Worm (Caenorhabditis elegans) whole organism, L3 larva: ENCODE data around the gene C02B4.3.
"Not testable (repeated sequence)": the region's sequence is repeated elsewhere in the genome, so short reads cannot be mapped to it uniquely, and the experiment has no call there.

ENCODE experiments used
- R02D3.7 ChIP-seq: fragments of 150-350 bp; optimal IDR thresholded peaks from 2 replicates; lab custom pipeline; 2014; ENCODE audit warnings: missing biosample characterization, missing genetic modification characterization
- ZK546.5 ChIP-seq: sonication (generic microtip); optimal IDR thresholded peaks from 2 replicates; lab custom pipeline; 2017; ENCODE audit warnings: missing biosample characterization, missing genetic modification characterization
- ceh-28 ChIP-seq: fragments of 150-350 bp; optimal IDR thresholded peaks from 2 replicates; lab custom pipeline; 2014; ENCODE audit warnings: missing biosample characterization, missing genetic modification reagents, missing genetic modification characterization
- ceh-82 ChIP-seq: fragments of 150-350 bp; optimal IDR thresholded peaks from 2 replicates; lab custom pipeline; 2014; ENCODE audit warnings: missing biosample characterization, missing genetic modification characterization
- daf-12 ChIP-seq: fragments of 150-350 bp; optimal IDR thresholded peaks from 2 replicates; lab custom pipeline; 2014; ENCODE audit warnings: missing biosample characterization, missing genetic modification reagents, missing genetic modification characterization
- egl-27 ChIP-seq: sonication (generic microtip); optimal IDR thresholded peaks from 4 replicates; lab custom pipeline; 2017; ENCODE audit warnings: missing biosample characterization, missing genetic modification reagents, missing genetic modification characterization
- egl-5 ChIP-seq: fragments of 150-350 bp; optimal IDR thresholded peaks from 2 replicates; lab custom pipeline; 2017; ENCODE audit warnings: missing biosample characterization, missing genetic modification reagents, missing genetic modification characterization, inconsistent platforms
- elt-2 ChIP-seq: sonication (generic microtip); optimal IDR thresholded peaks from 2 replicates; lab custom pipeline; 2016; ENCODE audit warnings: missing genetic modification reagents, mild to moderate bottlenecking, missing genetic modification characterization, missing compliant biosample characterization
- elt-3 ChIP-seq, 3 experiments: fragments of 150-350 bp in 1 of 3; sonication (generic microtip) in 2 of 3; optimal IDR thresholded peaks; 2 replicates in 2 of 3; 4 replicates in 1 of 3; lab custom pipeline; 2014 to 2017; ENCODE audit warnings: missing biosample characterization in 3 of 3, missing genetic modification characterization in 3 of 3
- fkh-10 ChIP-seq: sonication (generic microtip); optimal IDR thresholded peaks from 2 replicates; lab custom pipeline; 2017; ENCODE audit warnings: missing biosample characterization, missing genetic modification reagents, missing genetic modification characterization
- hmg-11 ChIP-seq: sonication (generic microtip); optimal IDR thresholded peaks from 2 replicates; lab custom pipeline; 2016; ENCODE audit warnings: missing genetic modification characterization, missing compliant biosample characterization
- lin-15B ChIP-seq: fragments of 150-350 bp; optimal IDR thresholded peaks from 2 replicates; lab custom pipeline; 2014; ENCODE audit warnings: missing biosample characterization, missing genetic modification characterization
- lin-39 ChIP-seq: fragments of 150-350 bp; optimal IDR thresholded peaks from 2 replicates; lab custom pipeline; 2018; ENCODE audit warnings: missing biosample characterization, missing genetic modification reagents, missing genetic modification characterization
- lsy-12 ChIP-seq: sonication (generic microtip); optimal IDR thresholded peaks from 2 replicates; lab custom pipeline; 2016; ENCODE audit warnings: mild to moderate bottlenecking, missing genetic modification characterization, missing compliant biosample characterization
- mdl-1 ChIP-seq: fragments of 150-350 bp; optimal IDR thresholded peaks from 2 replicates; lab custom pipeline; 2014; ENCODE audit warnings: missing biosample characterization, missing genetic modification characterization
- nhr-11 ChIP-seq: fragments of 150-350 bp; optimal IDR thresholded peaks from 2 replicates; lab custom pipeline; 2014; ENCODE audit warnings: missing biosample characterization, missing genetic modification characterization
- nhr-12 ChIP-seq: fragments of 150-350 bp; optimal IDR thresholded peaks from 2 replicates; lab custom pipeline; 2014; ENCODE audit warnings: missing biosample characterization, missing genetic modification characterization
- nhr-23 ChIP-seq: fragments of 150-350 bp; optimal IDR thresholded peaks from 2 replicates; lab custom pipeline; 2014; ENCODE audit warnings: missing biosample characterization, missing genetic modification reagents, missing genetic modification characterization
- nhr-237 ChIP-seq: fragments of 150-350 bp; optimal IDR thresholded peaks from 2 replicates; lab custom pipeline; 2014; ENCODE audit warnings: missing biosample characterization, missing genetic modification characterization
- nhr-25 ChIP-seq: sonication (generic microtip); optimal IDR thresholded peaks from 2 replicates; lab custom pipeline; 2017; ENCODE audit warnings: missing biosample characterization, missing genetic modification characterization
- nhr-67 ChIP-seq: fragments of 150-350 bp; optimal IDR thresholded peaks from 2 replicates; lab custom pipeline; 2014; ENCODE audit warnings: missing biosample characterization, missing genetic modification characterization
- nhr-76 ChIP-seq: fragments of 150-350 bp; sonication (generic microtip); optimal IDR thresholded peaks from 5 replicates; lab custom pipeline; 2014; ENCODE audit warnings: missing biosample characterization, missing genetic modification characterization
- nhr-77 ChIP-seq: fragments of 150-350 bp; optimal IDR thresholded peaks from 2 replicates; lab custom pipeline; 2014; ENCODE audit warnings: missing biosample characterization, missing genetic modification characterization
- pha-4 ChIP-seq: fragments of 150-350 bp; optimal IDR thresholded peaks from 2 replicates; lab custom pipeline; 2014; ENCODE audit warnings: missing biosample characterization, missing genetic modification reagents, missing genetic modification characterization
- pqm-1 ChIP-seq: fragments of 150-350 bp; optimal IDR thresholded peaks from 2 replicates; lab custom pipeline; 2017; ENCODE audit warnings: missing biosample characterization, missing genetic modification characterization, inconsistent platforms
- sea-2 ChIP-seq: fragments of 150-350 bp; sonication (generic microtip); optimal IDR thresholded peaks from 4 replicates; lab custom pipeline; 2014; ENCODE audit warnings: missing biosample characterization, missing genetic modification reagents, missing genetic modification characterization
- skn-1 ChIP-seq: fragments of 150-350 bp; optimal IDR thresholded peaks from 2 replicates; lab custom pipeline; 2014; ENCODE audit warnings: missing biosample characterization, missing genetic modification characterization
- ztf-11 ChIP-seq: fragments of 150-350 bp; optimal IDR thresholded peaks from 2 replicates; lab custom pipeline; 2014; ENCODE audit warnings: missing biosample characterization, missing genetic modification characterization
- ztf-4 ChIP-seq: fragments of 150-350 bp; optimal IDR thresholded peaks from 2 replicates; lab custom pipeline; 2014; ENCODE audit warnings: missing biosample characterization, missing genetic modification characterization

C02B4.3 gene

ce11 chrX:12627797-12628196, 31.9 kb downstream of the C02B4.3 start:
- TF ChIP-seq sea-2 (GFP tag; lab: Kevin White, UChicago): no peak
- TF ChIP-seq elt-3 (tag; optimal IDR thresholded peaks at IDR 0.05; lab: Kevin White, UChicago): peak in 2 of 3 experiments; percentile 29 to 48
- TF ChIP-seq fkh-10 (GFP tag; lab: Kevin White, UChicago): no peak
- TF ChIP-seq hmg-11 (tag; lab: Kevin White, UChicago): no peak
- no peak for TF ChIP-seq R02D3.7 (tag; lab: Kevin White, UChicago)
- peak; percentile 63 for TF ChIP-seq pha-4 (tag; lab: Kevin White, UChicago)
- no peak for TF ChIP-seq ztf-4
- TF ChIP-seq pqm-1 (tag; lab: Kevin White, UChicago): peak; percentile 93
- TF ChIP-seq nhr-23 (tag; lab: Kevin White, UChicago): peak; percentile 58
- no peak for TF ChIP-seq skn-1 (tag; lab: Kevin White, UChicago)
- TF ChIP-seq ceh-28 (tag; lab: Kevin White, UChicago): no peak
- peak; percentile 11 for TF ChIP-seq nhr-25 (tag; lab: Kevin White, UChicago)
- TF ChIP-seq nhr-12 (tag; lab: Kevin White, UChicago): no peak
- no peak for TF ChIP-seq lin-39 (tag; lab: Kevin White, UChicago)
- TF ChIP-seq elt-2: peak; percentile 93

ce11 chrX:12620310-12620709, 39.3 kb downstream of the C02B4.3 start:
- TF ChIP-seq nhr-12 (tag; lab: Kevin White, UChicago) (no peak), nhr-11 (tag; lab: Kevin White, UChicago) (no peak), daf-12 (tag; lab: Kevin White, UChicago) (no peak), elt-3 (tag; optimal IDR thresholded peaks at IDR 0.05; lab: Kevin White, UChicago) (no peak), nhr-67 (no peak), ztf-11 (tag; lab: Kevin White, UChicago) (no peak), sea-2 (GFP tag; lab: Kevin White, UChicago) (no peak), lsy-12 (tag; lab: Kevin White, UChicago) (no peak), mdl-1 (tag; lab: Kevin White, UChicago) (no peak), R02D3.7 (tag; lab: Kevin White, UChicago) (no peak), egl-27 (tag; lab: Kevin White, UChicago) (no peak), nhr-237 (tag; lab: Kevin White, UChicago) (no peak), ceh-82 (tag; lab: Kevin White, UChicago) (no peak), egl-5 (tag; lab: Kevin White, UChicago) (no peak), nhr-77 (tag; lab: Kevin White, UChicago) (no peak), pha-4 (tag; lab: Kevin White, UChicago) (no peak)

- TF ChIP-seq lin-15B (no peak), egl-27 (tag; lab: Kevin White, UChicago) (no peak)
Observed at ce11 chrX:12619165-12619564, 40.5 kb downstream of the C02B4.3 start, which contains the start of gene R09A8.2. Gene R09A8.2 (plus strand): TSS chrX:12619465.

- TF ChIP-seq ZK546.5 (tag; lab: Kevin White, UChicago): no peak
- no peak for TF ChIP-seq nhr-25 (tag; lab: Kevin White, UChicago)
- TF ChIP-seq, all 47 proteins: peak for 0
Observed at ce11 chrX:12618447-12618846, 41.2 kb downstream of the C02B4.3 start.

ce11 chrX:12613451-12613850, 46.2 kb downstream of the C02B4.3 start, which contains the start of gene R09A8.1:
Gene R09A8.1 (plus strand): TSS chrX:12613751.
- not testable (repeated sequence) for TF ChIP-seq nhr-25 (tag; lab: Kevin White, UChicago); nhr-76; ztf-11 (tag; lab: Kevin White, UChicago)
